Fruit fly (Drosophila melanogaster) whole organism: Measurements from ENCODE around the gene Osi24.

Source experiments
- CG8478 ChIP-seq: fragments of >200 bp; optimal IDR thresholded peaks from 2 replicates; lab custom pipeline; 2018; ENCODE audit warnings: inconsistent platforms
- Dll ChIP-seq: fragments of >200 bp; optimal IDR thresholded peaks from 2 replicates; lab custom pipeline; 2017
- pan ChIP-seq: fragments of >200 bp; optimal IDR thresholded peaks from 2 replicates; lab custom pipeline; 2017
- psq ChIP-seq: fragments of >200 bp; optimal IDR thresholded peaks from 2 replicates; lab custom pipeline; 2017
- usp ChIP-seq: fragments of >200 bp; optimal IDR thresholded peaks from 2 replicates; lab custom pipeline; 2017; ENCODE audit warnings: missing biosample characterization, missing genetic modification characterization, mixed read lengths

DNA sequence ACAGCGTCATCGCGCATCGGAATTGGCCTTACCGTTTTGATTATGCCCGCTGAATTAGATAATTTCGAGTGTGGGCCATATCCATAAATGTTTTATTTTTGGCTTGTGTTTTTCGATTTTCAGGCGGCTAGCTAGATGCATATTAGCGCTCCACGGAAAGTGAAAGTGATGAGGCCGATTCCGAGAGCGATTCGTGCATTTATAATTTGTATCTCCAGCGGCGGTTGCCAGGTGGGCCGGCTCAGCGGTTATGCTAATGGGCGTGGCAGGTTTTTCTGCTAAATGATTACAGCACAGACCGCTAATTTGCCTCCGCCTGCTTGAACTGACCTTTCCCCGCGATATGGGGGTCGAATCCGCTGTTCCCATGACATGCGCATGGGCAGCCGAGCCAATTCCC lies 46.4 kb downstream of the Osi24 start:
- TF ChIP-seq pan (lab: Kevin White, UChicago), result no peak
- no peak for TF ChIP-seq usp (GFP tag; lab: Kevin White, UChicago)
- TF ChIP-seq CG8478 (lab: Kevin White, UChicago), result no peak
- no peak for TF ChIP-seq Dll (lab: Kevin White, UChicago)
- no peak for TF ChIP-seq psq (lab: Kevin White, UChicago)
